Worm (Caenorhabditis elegans) whole organism, young adult: ENCODE results near the gene npp-5.
A peak's percentile ranks its signal among the peaks of the same experiment; 100 is the strongest.

Source experiments
- B0019.2 ChIP-seq: fragments of 200-800 bp; sonication (Bioruptor generic); conservative IDR thresholded peaks from 2 replicates; pipeline ENCODE4 v1.3.6; 2022; ENCODE audit warnings: missing genetic modification reagents, missing genetic modification characterization, missing compliant biosample characterization
- B0336.3 ChIP-seq: fragments of 200-800 bp; sonication (Bioruptor generic); IDR thresholded peaks from 2 replicates; pipeline ENCODE4 v1.3.6; 2022; ENCODE audit warnings: missing genetic modification characterization, missing compliant biosample characterization
- C17E4.6 ChIP-seq: fragments of 200-800 bp; sonication (Bioruptor generic); IDR thresholded peaks from 2 replicates; pipeline ENCODE4 v1.3.6; 2022; ENCODE audit warnings: missing genetic modification reagents, missing genetic modification characterization, missing compliant biosample characterization
- F10E7.11 ChIP-seq: sonication (generic microtip); optimal IDR thresholded peaks from 2 replicates; lab custom pipeline; 2017; ENCODE audit warnings: mild to moderate bottlenecking, missing genetic modification characterization, moderate library complexity, missing compliant biosample characterization
- F22D6.2 ChIP-seq: sonication (generic microtip); optimal IDR thresholded peaks from 2 replicates; lab custom pipeline; 2016; ENCODE audit warnings: mild to moderate bottlenecking, missing genetic modification characterization, missing compliant biosample characterization
- F33H1.4 ChIP-seq: fragments of 200-800 bp; sonication (Bioruptor generic); IDR thresholded peaks from 2 replicates; pipeline ENCODE4 v1.3.6; 2022; ENCODE audit warnings: missing genetic modification reagents, missing genetic modification characterization, missing compliant biosample characterization
- F39B2.1 ChIP-seq: fragments of 200-800 bp; sonication (Bioruptor generic); IDR thresholded peaks from 2 replicates; pipeline ENCODE4 v1.3.6; 2022; ENCODE audit warnings: missing genetic modification reagents, missing genetic modification characterization, missing compliant biosample characterization
- F55B11.4 ChIP-seq: sonication (generic microtip); optimal IDR thresholded peaks from 2 replicates; lab custom pipeline; 2016; ENCODE audit warnings: missing compliant biosample characterization, missing genetic modification characterization, borderline replicate concordance; ENCODE audit not compliant: insufficient read depth
- F57A8.1 ChIP-seq: fragments of 200-800 bp; sonication (Bioruptor generic); optimal IDR thresholded peaks from 2 replicates; lab custom pipeline; 2018; ENCODE audit warnings: mild to moderate bottlenecking, missing genetic modification characterization, moderate library complexity, missing compliant biosample characterization
- K12H6.12 ChIP-seq: fragments of 200-800 bp; sonication (Bioruptor generic); optimal IDR thresholded peaks from 2 replicates; lab custom pipeline; 2018; ENCODE audit warnings: mild to moderate bottlenecking, missing genetic modification characterization, missing compliant biosample characterization
- T07F8.4 ChIP-seq: sonication (generic microtip); optimal IDR thresholded peaks from 2 replicates; lab custom pipeline; 2016; ENCODE audit warnings: mild to moderate bottlenecking, missing genetic modification characterization, moderate library complexity, missing compliant biosample characterization
- T26A5.8 ChIP-seq: sonication (generic microtip); optimal IDR thresholded peaks from 2 replicates; lab custom pipeline; 2016; ENCODE audit warnings: missing genetic modification characterization, missing compliant biosample characterization
- Y53G8AR.9 ChIP-seq: fragments of 200-800 bp; sonication (Bioruptor generic); conservative IDR thresholded peaks from 2 replicates; pipeline ENCODE4 v1.3.6; 2022; ENCODE audit warnings: missing genetic modification reagents, missing genetic modification characterization, missing compliant biosample characterization
- Y56A3A.18 ChIP-seq: fragments of 200-800 bp; sonication (Bioruptor generic); IDR thresholded peaks from 2 replicates; pipeline ENCODE4 v1.3.6; 2022; ENCODE audit warnings: missing genetic modification reagents, missing genetic modification characterization, missing compliant biosample characterization
- ZK185.1 ChIP-seq: sonication (generic microtip); optimal IDR thresholded peaks from 2 replicates; lab custom pipeline; 2016; ENCODE audit warnings: mild to moderate bottlenecking, missing genetic modification characterization, missing compliant biosample characterization; ENCODE audit not compliant: poor library complexity, severe bottlenecking
- athp-1 ChIP-seq: sonication (generic microtip); optimal IDR thresholded peaks from 2 replicates; lab custom pipeline; 2017; ENCODE audit warnings: mild to moderate bottlenecking, missing genetic modification characterization, missing compliant biosample characterization
- attf-3 ChIP-seq: fragments of 200-800 bp; sonication (Bioruptor generic); conservative IDR thresholded peaks from 2 replicates; pipeline ENCODE4 v1.3.6; 2022; ENCODE audit warnings: missing genetic modification reagents, missing genetic modification characterization, missing compliant biosample characterization
- bed-1 ChIP-seq: fragments of 200-800 bp; sonication (Bioruptor generic); IDR thresholded peaks from 2 replicates; pipeline ENCODE4 v1.3.6; 2022; ENCODE audit warnings: missing genetic modification reagents, missing genetic modification characterization, missing compliant biosample characterization
- cebp-1 ChIP-seq, 2 experiments: fragments of 200-800 bp in 1 of 2; sonication (Bioruptor generic) in 1 of 2; sonication (generic microtip) in 1 of 2; IDR thresholded peaks in 1 of 2; optimal IDR thresholded peaks in 1 of 2; 2 replicates each; pipeline versions ENCODE4 v1.3.6 to Lab custom; 2017 to 2022; ENCODE audit warnings: missing compliant biosample characterization in 2 of 2, missing genetic modification characterization in 2 of 2, mild to moderate bottlenecking in 1 of 2, missing genetic modification reagents in 1 of 2, moderate library complexity in 1 of 2
- ceh-27 ChIP-seq: fragments of 200-800 bp; sonication (Bioruptor generic); optimal IDR thresholded peaks from 2 replicates; lab custom pipeline; 2018; ENCODE audit warnings: mild to moderate bottlenecking, missing genetic modification characterization, moderate library complexity, missing compliant biosample characterization
- ceh-40 ChIP-seq: fragments of 200-800 bp; sonication (Bioruptor generic); IDR thresholded peaks from 2 replicates; pipeline ENCODE4 v1.3.6; 2022; ENCODE audit warnings: missing genetic modification characterization, missing compliant biosample characterization
- ceh-58 ChIP-seq: fragments of 200-800 bp; sonication (Bioruptor generic); IDR thresholded peaks from 2 replicates; pipeline ENCODE4 v1.3.6; 2022; ENCODE audit warnings: missing genetic modification characterization, missing compliant biosample characterization
- die-1 ChIP-seq: sonication (generic microtip); optimal IDR thresholded peaks from 2 replicates; lab custom pipeline; 2016; ENCODE audit warnings: missing genotype, mild to moderate bottlenecking, missing genetic modification characterization, missing compliant biosample characterization
- dox-1 ChIP-seq: fragments of 200-800 bp; sonication (Bioruptor generic); IDR thresholded peaks from 2 replicates; pipeline ENCODE4 v1.3.6; 2022; ENCODE audit warnings: missing genetic modification reagents, missing genetic modification characterization, missing compliant biosample characterization
- him-1 ChIP-seq: sonication (generic microtip); optimal IDR thresholded peaks from 2 replicates; lab custom pipeline; 2016; ENCODE audit warnings: missing genotype, missing genetic modification reagents, missing genetic modification characterization, missing compliant biosample characterization
- hmg-1.2 ChIP-seq: fragments of 200-800 bp; sonication (Bioruptor generic); IDR thresholded peaks from 2 replicates; pipeline ENCODE4 v1.3.6; 2022; ENCODE audit warnings: missing genetic modification reagents, missing genetic modification characterization, missing compliant biosample characterization
- hsf-1 ChIP-seq: fragments of 200-800 bp; sonication (Bioruptor generic); IDR thresholded peaks from 2 replicates; pipeline ENCODE4 v1.3.6; 2022; ENCODE audit warnings: missing genetic modification reagents, missing genetic modification characterization, missing compliant biosample characterization
- let-526 ChIP-seq: fragments of 200-800 bp; sonication (Bioruptor generic); IDR thresholded peaks from 2 replicates; pipeline ENCODE4 v1.3.6; 2022; ENCODE audit warnings: missing genetic modification reagents, missing genetic modification characterization, missing compliant biosample characterization
- let-607 ChIP-seq, 2 experiments: fragments of 200-800 bp in 1 of 2; sonication (Bioruptor generic) in 1 of 2; sonication (generic microtip) in 1 of 2; optimal IDR thresholded peaks; 2 replicates each; lab custom pipeline; 2016 to 2018; ENCODE audit warnings: mild to moderate bottlenecking in 2 of 2, missing compliant biosample characterization in 2 of 2, missing genetic modification characterization in 2 of 2, moderate library complexity in 2 of 2, missing genotype in 1 of 2
- lin-26 ChIP-seq: fragments of 200-800 bp; sonication (Bioruptor generic); IDR thresholded peaks from 2 replicates; pipeline ENCODE4 v1.3.6; 2022; ENCODE audit warnings: missing genetic modification reagents, missing genetic modification characterization, missing compliant biosample characterization
- lin-35 ChIP-seq, 3 experiments: fragments of 150-350 bp in 2 of 3; sonication (generic microtip) in 1 of 3; optimal IDR thresholded peaks; 2 replicates each; lab custom pipeline; 2014 to 2018; ENCODE audit warnings: missing biosample characterization in 3 of 3, missing genetic modification characterization in 3 of 3, missing genetic modification reagents in 3 of 3
- lin-40 ChIP-seq: sonication (generic microtip); optimal IDR thresholded peaks from 2 replicates; lab custom pipeline; 2016; ENCODE audit warnings: missing genetic modification characterization, mild to moderate bottlenecking, missing compliant biosample characterization, missing genotype, missing genetic modification reagents
- lir-1 ChIP-seq: fragments of 200-800 bp; sonication (Bioruptor generic); conservative IDR thresholded peaks from 2 replicates; pipeline ENCODE4 v1.3.6; 2022; ENCODE audit warnings: missing genetic modification reagents, missing genetic modification characterization, missing compliant biosample characterization
- lsy-27 ChIP-seq: sonication (generic microtip); optimal IDR thresholded peaks from 2 replicates; lab custom pipeline; 2017; ENCODE audit warnings: missing genetic modification characterization, mild to moderate bottlenecking, missing compliant biosample characterization, antibody characterized with exemption, missing genotype, borderline replicate concordance; ENCODE audit not compliant: insufficient read depth
- madf-8 ChIP-seq: fragments of 200-800 bp; sonication (Bioruptor generic); conservative IDR thresholded peaks from 2 replicates; pipeline ENCODE4 v1.3.6; 2022; ENCODE audit warnings: missing genetic modification reagents, missing genetic modification characterization, missing compliant biosample characterization
- pha-4 ChIP-seq: fragments of 150-350 bp; sonication (generic microtip); optimal IDR thresholded peaks from 2 replicates; lab custom pipeline; 2014; ENCODE audit warnings: missing biosample characterization, missing genetic modification reagents, missing genetic modification characterization
- rcor-1 ChIP-seq: fragments of 200-800 bp; sonication (Bioruptor generic); IDR thresholded peaks from 2 replicates; pipeline ENCODE4 v1.3.6; 2022; ENCODE audit warnings: missing genetic modification reagents, missing genetic modification characterization, missing compliant biosample characterization
- snpc-1.3 ChIP-seq: sonication (generic microtip); optimal IDR thresholded peaks from 2 replicates; lab custom pipeline; 2017; ENCODE audit warnings: missing genetic modification characterization, mild to moderate bottlenecking, missing compliant biosample characterization, antibody characterized with exemption, moderate library complexity, missing genotype, missing genetic modification reagents; ENCODE audit not compliant: insufficient read depth
- snpc-4 ChIP-seq, 5 experiments: fragments of 150-350 bp in 1 of 5; sonication (generic microtip) in 4 of 5; optimal IDR thresholded peaks; 2 replicates each; lab custom pipeline; 2014 to 2018; ENCODE audit warnings: missing genetic modification characterization in 5 of 5, missing biosample characterization in 3 of 5, antibody characterized with exemption in 2 of 5, mild to moderate bottlenecking in 2 of 5, missing compliant biosample characterization in 2 of 5, missing genotype in 2 of 5, moderate library complexity in 2 of 5, missing genetic modification reagents in 1 of 5
- somi-1 ChIP-seq: fragments of 200-800 bp; sonication (Bioruptor generic); optimal IDR thresholded peaks from 2 replicates; lab custom pipeline; 2018; ENCODE audit warnings: mild to moderate bottlenecking, missing genetic modification characterization, missing compliant biosample characterization
- tbp1 ChIP-seq: fragments of 200-800 bp; sonication (Bioruptor generic); optimal IDR thresholded peaks from 2 replicates; lab custom pipeline; 2018; ENCODE audit warnings: mild to moderate bottlenecking, missing genetic modification characterization, missing compliant biosample characterization
- unc-130 ChIP-seq: sonication (generic microtip); optimal IDR thresholded peaks from 2 replicates; lab custom pipeline; 2016; ENCODE audit warnings: missing genetic modification reagents, missing genetic modification characterization, missing compliant biosample characterization
- unc-62 ChIP-seq: fragments of 150-350 bp; optimal IDR thresholded peaks from 2 replicates; lab custom pipeline; 2014; ENCODE audit warnings: missing biosample characterization, missing genetic modification reagents, missing genetic modification characterization
- ztf-25 ChIP-seq: fragments of 200-800 bp; sonication (Bioruptor generic); IDR thresholded peaks from 2 replicates; pipeline ENCODE4 v1.3.6; 2022; ENCODE audit warnings: missing genetic modification reagents, missing genetic modification characterization, missing compliant biosample characterization
- ztf-3 ChIP-seq: fragments of 200-800 bp; sonication (Bioruptor generic); optimal IDR thresholded peaks from 2 replicates; lab custom pipeline; 2018; ENCODE audit warnings: mild to moderate bottlenecking, missing genetic modification characterization, missing compliant biosample characterization

Gene npp-5

ce11 chrII:11633509-11633908 is 33.9 kb upstream of the npp-5 start, which contains the start of gene din-1:
Gene din-1 (minus strand): TSS chrII:11633609.
- no peak for TF ChIP-seq tbp1 (GFP tag; lab: Kevin White, UChicago)
- no peak for TF ChIP-seq B0019.2
- TF ChIP-seq hsf-1 (GFP tag; lab: Robert Waterston, UW): no peak
- no peak for TF ChIP-seq ztf-25 (GFP tag; lab: Robert Waterston, UW)
- no peak for TF ChIP-seq lir-1 (GFP tag; lab: Robert Waterston, UW)
- no peak for TF ChIP-seq F57A8.1 (GFP tag; lab: Kevin White, UChicago)
- TF ChIP-seq Y56A3A.18 (GFP tag; lab: Robert Waterston, UW): no peak
- no peak for TF ChIP-seq athp-1 (tag; lab: Kevin White, UChicago)
- no peak for TF ChIP-seq let-607 (tag; optimal IDR thresholded peaks at IDR 0.05; lab: Kevin White, UChicago)
- TF ChIP-seq him-1 (tag; lab: Kevin White, UChicago): no peak
- TF ChIP-seq F10E7.11: no peak
- TF ChIP-seq attf-3: no peak
- no peak for TF ChIP-seq ztf-3
- TF ChIP-seq lsy-27 (tag; lab: Kevin White, UChicago): no peak
- TF ChIP-seq lin-26 (GFP tag; lab: Robert Waterston, UW): no peak
- no peak for TF ChIP-seq F22D6.2

ce11 chrII:11632689-11633088 is 33.1 kb upstream of the npp-5 start:
- TF ChIP-seq let-526: no peak
- no peak for TF ChIP-seq F55B11.4 (tag; lab: Kevin White, UChicago)
- no peak for TF ChIP-seq somi-1
- peak; percentile 70; the same call in 1 of the 2 replicates for TF ChIP-seq hmg-1.2 (GFP tag; lab: Robert Waterston, UW)
- TF ChIP-seq C17E4.6: no peak
- no peak for TF ChIP-seq pha-4 (tag; lab: Kevin White, UChicago)
- TF ChIP-seq ceh-27 (GFP tag; lab: Kevin White, UChicago): peak; percentile 21
- peak in 1 of 3 experiments; percentile 19 for TF ChIP-seq lin-35 (GFP tag; optimal IDR thresholded peaks at IDR 0.05; lab: Kevin White, UChicago)
- TF ChIP-seq ZK185.1 (tag; lab: Kevin White, UChicago): no peak
- TF ChIP-seq rcor-1 (GFP tag; lab: Robert Waterston, UW): peak; percentile 10; the same call in 1 of the 2 replicates
- TF ChIP-seq snpc-1.3 (tag; lab: Kevin White, UChicago): no peak
- no peak for TF ChIP-seq die-1 (tag; lab: Kevin White, UChicago)
- peak; percentile 25 for TF ChIP-seq K12H6.12 (tag; lab: Kevin White, UChicago)
- TF ChIP-seq snpc-4 (GFP tag; optimal IDR thresholded peaks at IDR 0.05; lab: Kevin White, UChicago): no peak
- TF ChIP-seq snpc-4 (tag; optimal IDR thresholded peaks at IDR 0.05; lab: Kevin White, UChicago): peak in 1 of 4 experiments; percentile 25
- no peak for TF ChIP-seq T07F8.4 (tag; lab: Kevin White, UChicago)
- TF ChIP-seq lin-40: no peak
- TF ChIP-seq cebp-1 (GFP tag; IDR thresholded peaks at IDR 0.05; lab: Robert Waterston, UW): no peak
- TF ChIP-seq cebp-1 (tag; optimal IDR thresholded peaks at IDR 0.05; lab: Kevin White, UChicago): peak; percentile 46
- no peak for TF ChIP-seq F33H1.4 (GFP tag; lab: Robert Waterston, UW)
- TF ChIP-seq F39B2.1 (GFP tag; lab: Robert Waterston, UW): no peak
- TF ChIP-seq Y53G8AR.9: no peak
- no peak for TF ChIP-seq bed-1
- TF ChIP-seq F57A8.1 (GFP tag; lab: Kevin White, UChicago): no peak
- no peak for TF ChIP-seq madf-8 (GFP tag; lab: Robert Waterston, UW)
- no peak for TF ChIP-seq let-607 (tag; optimal IDR thresholded peaks at IDR 0.05; lab: Kevin White, UChicago)
- no peak for TF ChIP-seq ceh-40 (GFP tag; lab: Robert Waterston, UW)
- no peak for TF ChIP-seq unc-62 (GFP tag; lab: Kevin White, UChicago)
- TF ChIP-seq ceh-58 (GFP tag; lab: Robert Waterston, UW): no peak
- no peak for TF ChIP-seq B0336.3 (GFP tag; lab: Robert Waterston, UW)
- no peak for TF ChIP-seq unc-130
- TF ChIP-seq athp-1 (tag; lab: Kevin White, UChicago): no peak
- TF ChIP-seq T26A5.8 (tag; lab: Kevin White, UChicago): no peak
- TF ChIP-seq dox-1: peak; percentile 19; the same call in 1 of the 2 replicates
